Worm (Caenorhabditis elegans) whole organism, young adult: ENCODE data around the gene sel-11.

Source experiments
- B0336.3 ChIP-seq: fragments of 200-800 bp; sonication (Bioruptor generic); IDR thresholded peaks from 2 replicates; pipeline ENCODE4 v1.3.6; 2022; ENCODE audit warnings: missing genetic modification characterization, missing compliant biosample characterization
- D2030.7 ChIP-seq: fragments of 200-800 bp; sonication (Bioruptor generic); IDR thresholded peaks from 2 replicates; pipeline ENCODE4 v1.3.6; 2022; ENCODE audit warnings: missing genetic modification reagents, missing genetic modification characterization, missing compliant biosample characterization
- F23B12.7 ChIP-seq: sonication (generic microtip); optimal IDR thresholded peaks from 2 replicates; lab custom pipeline; 2017; ENCODE audit warnings: missing genetic modification characterization, mild to moderate bottlenecking, missing compliant biosample characterization, antibody characterized with exemption, moderate library complexity; ENCODE audit not compliant: insufficient read depth
- F33H1.4 ChIP-seq: fragments of 200-800 bp; sonication (Bioruptor generic); IDR thresholded peaks from 2 replicates; pipeline ENCODE4 v1.3.6; 2022; ENCODE audit warnings: missing genetic modification reagents, missing genetic modification characterization, missing compliant biosample characterization
- F37B4.10 ChIP-seq: fragments of 200-800 bp; sonication (Bioruptor generic); IDR thresholded peaks from 2 replicates; pipeline ENCODE4 v1.3.6; 2022; ENCODE audit warnings: missing genetic modification characterization, missing compliant biosample characterization
- F39B2.1 ChIP-seq: fragments of 200-800 bp; sonication (Bioruptor generic); IDR thresholded peaks from 2 replicates; pipeline ENCODE4 v1.3.6; 2022; ENCODE audit warnings: missing genetic modification reagents, missing genetic modification characterization, missing compliant biosample characterization
- F49E8.2 ChIP-seq: sonication (generic microtip); optimal IDR thresholded peaks from 3 replicates; lab custom pipeline; 2017; ENCODE audit warnings: missing genetic modification characterization, mild to moderate bottlenecking, missing compliant biosample characterization, antibody characterized with exemption, moderate library complexity; ENCODE audit not compliant: insufficient read depth
- F52B5.7 ChIP-seq: sonication (generic microtip); optimal IDR thresholded peaks from 2 replicates; lab custom pipeline; 2016; ENCODE audit warnings: mild to moderate bottlenecking, missing genetic modification characterization, missing compliant biosample characterization
- F57A8.1 ChIP-seq: fragments of 200-800 bp; sonication (Bioruptor generic); optimal IDR thresholded peaks from 2 replicates; lab custom pipeline; 2018; ENCODE audit warnings: mild to moderate bottlenecking, missing genetic modification characterization, moderate library complexity, missing compliant biosample characterization
- T26A5.8 ChIP-seq: sonication (generic microtip); optimal IDR thresholded peaks from 2 replicates; lab custom pipeline; 2016; ENCODE audit warnings: missing genetic modification characterization, missing compliant biosample characterization
- Y53F4B.3 ChIP-seq: fragments of 200-800 bp; sonication (Bioruptor generic); IDR thresholded peaks from 2 replicates; pipeline ENCODE4 v1.3.6; 2022; ENCODE audit warnings: missing genetic modification reagents, missing genetic modification characterization, missing compliant biosample characterization
- Y53G8AR.9 ChIP-seq: fragments of 200-800 bp; sonication (Bioruptor generic); conservative IDR thresholded peaks from 2 replicates; pipeline ENCODE4 v1.3.6; 2022; ENCODE audit warnings: missing genetic modification reagents, missing genetic modification characterization, missing compliant biosample characterization
- Y56A3A.18 ChIP-seq: fragments of 200-800 bp; sonication (Bioruptor generic); IDR thresholded peaks from 2 replicates; pipeline ENCODE4 v1.3.6; 2022; ENCODE audit warnings: missing genetic modification reagents, missing genetic modification characterization, missing compliant biosample characterization
- Y79H2A.3 ChIP-seq: fragments of 200-800 bp; sonication (Bioruptor generic); conservative IDR thresholded peaks from 2 replicates; pipeline ENCODE4 v1.3.6; 2022; ENCODE audit warnings: missing genetic modification reagents, missing genetic modification characterization, missing compliant biosample characterization
- aptf-3 ChIP-seq: fragments of 200-800 bp; sonication (Bioruptor generic); IDR thresholded peaks from 2 replicates; pipeline ENCODE4 v1.3.6; 2022; ENCODE audit warnings: missing genetic modification characterization, missing compliant biosample characterization
- attf-5 ChIP-seq: fragments of 200-800 bp; sonication (Bioruptor generic); optimal IDR thresholded peaks from 2 replicates; lab custom pipeline; 2018; ENCODE audit warnings: mild to moderate bottlenecking, missing genetic modification characterization, missing compliant biosample characterization
- attf-6 ChIP-seq: fragments of 200-800 bp; sonication (Bioruptor generic); IDR thresholded peaks from 2 replicates; pipeline ENCODE4 v1.3.6; 2022; ENCODE audit warnings: missing genetic modification reagents, missing genetic modification characterization, missing compliant biosample characterization
- ccch-3 ChIP-seq: fragments of 200-800 bp; sonication (Bioruptor generic); optimal IDR thresholded peaks from 2 replicates; lab custom pipeline; 2018; ENCODE audit warnings: mild to moderate bottlenecking, missing genetic modification characterization, missing compliant biosample characterization
- ceh-79 ChIP-seq: sonication (generic microtip); optimal IDR thresholded peaks from 2 replicates; lab custom pipeline; 2017; ENCODE audit warnings: mild to moderate bottlenecking, missing genetic modification characterization, missing compliant biosample characterization
- chd-7 ChIP-seq: sonication (generic microtip); optimal IDR thresholded peaks from 2 replicates; lab custom pipeline; 2016; ENCODE audit warnings: mild to moderate bottlenecking, missing genetic modification characterization, moderate library complexity, missing compliant biosample characterization
- egl-44 ChIP-seq: fragments of 200-800 bp; sonication (Bioruptor generic); IDR thresholded peaks from 2 replicates; pipeline ENCODE4 v1.3.6; 2022; ENCODE audit warnings: missing genetic modification reagents, missing genetic modification characterization, missing compliant biosample characterization
- ekl-4 ChIP-seq: fragments of 200-800 bp; sonication (Bioruptor generic); IDR thresholded peaks from 2 replicates; pipeline ENCODE4 v1.3.6; 2022; ENCODE audit warnings: missing genetic modification reagents, missing genetic modification characterization, missing compliant biosample characterization
- ets-4 ChIP-seq: fragments of 200-800 bp; sonication (Bioruptor generic); optimal IDR thresholded peaks from 2 replicates; lab custom pipeline; 2018; ENCODE audit warnings: mild to moderate bottlenecking, missing genetic modification characterization, missing compliant biosample characterization
- hmg-1.2 ChIP-seq: fragments of 200-800 bp; sonication (Bioruptor generic); IDR thresholded peaks from 2 replicates; pipeline ENCODE4 v1.3.6; 2022; ENCODE audit warnings: missing genetic modification reagents, missing genetic modification characterization, missing compliant biosample characterization
- hsf-1 ChIP-seq: fragments of 200-800 bp; sonication (Bioruptor generic); IDR thresholded peaks from 2 replicates; pipeline ENCODE4 v1.3.6; 2022; ENCODE audit warnings: missing genetic modification reagents, missing genetic modification characterization, missing compliant biosample characterization
- lsl-1 ChIP-seq: fragments of 200-800 bp; sonication (Bioruptor generic); optimal IDR thresholded peaks from 2 replicates; lab custom pipeline; 2018; ENCODE audit warnings: mild to moderate bottlenecking, missing genetic modification characterization, moderate library complexity, missing compliant biosample characterization
- madf-6 ChIP-seq: fragments of 200-800 bp; sonication (Bioruptor generic); IDR thresholded peaks from 2 replicates; pipeline ENCODE4 v1.3.6; 2022; ENCODE audit warnings: missing genetic modification reagents, missing genetic modification characterization, missing compliant biosample characterization
- mel-28 ChIP-seq: sonication (generic microtip); optimal IDR thresholded peaks from 2 replicates; lab custom pipeline; 2016; ENCODE audit warnings: borderline replicate concordance, mild to moderate bottlenecking, missing genetic modification characterization, missing compliant biosample characterization
- mes-4 ChIP-seq: sonication (generic microtip); optimal IDR thresholded peaks from 2 replicates; lab custom pipeline; 2016; ENCODE audit warnings: missing genotype, missing genetic modification characterization, missing compliant biosample characterization
- nfya-1 ChIP-seq: sonication (generic microtip); optimal IDR thresholded peaks from 2 replicates; lab custom pipeline; 2017; ENCODE audit warnings: antibody characterized with exemption, missing compliant biosample characterization, missing genetic modification characterization, borderline replicate concordance; ENCODE audit not compliant: insufficient read depth
- nhr-27 ChIP-seq: fragments of 200-800 bp; sonication (Bioruptor generic); optimal IDR thresholded peaks from 2 replicates; lab custom pipeline; 2018; ENCODE audit warnings: mild to moderate bottlenecking, missing genetic modification characterization, moderate library complexity, missing compliant biosample characterization
- nhr-80 ChIP-seq: sonication (generic microtip); optimal IDR thresholded peaks from 2 replicates; lab custom pipeline; 2016; ENCODE audit warnings: missing genetic modification characterization, missing compliant biosample characterization
- nhr-90 ChIP-seq: sonication (generic microtip); optimal IDR thresholded peaks from 2 replicates; lab custom pipeline; 2016; ENCODE audit warnings: missing genotype, mild to moderate bottlenecking, missing genetic modification characterization, missing compliant biosample characterization
- pbrm-1 ChIP-seq: fragments of 200-800 bp; sonication (Bioruptor generic); IDR thresholded peaks from 2 replicates; pipeline ENCODE4 v1.3.6; 2022; ENCODE audit warnings: missing genetic modification reagents, missing genetic modification characterization, missing compliant biosample characterization
- rcor-1 ChIP-seq: fragments of 200-800 bp; sonication (Bioruptor generic); IDR thresholded peaks from 2 replicates; pipeline ENCODE4 v1.3.6; 2022; ENCODE audit warnings: missing genetic modification reagents, missing genetic modification characterization, missing compliant biosample characterization
- sdz-38 ChIP-seq: sonication (generic microtip); optimal IDR thresholded peaks from 2 replicates; lab custom pipeline; 2016; ENCODE audit warnings: missing genotype, missing genetic modification characterization, missing compliant biosample characterization
- snpc-1.3 ChIP-seq: sonication (generic microtip); optimal IDR thresholded peaks from 2 replicates; lab custom pipeline; 2017; ENCODE audit warnings: missing genetic modification characterization, mild to moderate bottlenecking, missing compliant biosample characterization, antibody characterized with exemption, moderate library complexity, missing genotype, missing genetic modification reagents; ENCODE audit not compliant: insufficient read depth
- somi-1 ChIP-seq: fragments of 200-800 bp; sonication (Bioruptor generic); optimal IDR thresholded peaks from 2 replicates; lab custom pipeline; 2018; ENCODE audit warnings: mild to moderate bottlenecking, missing genetic modification characterization, missing compliant biosample characterization
- sptf-2 ChIP-seq: fragments of 200-800 bp; sonication (Bioruptor generic); optimal IDR thresholded peaks from 2 replicates; lab custom pipeline; 2018; ENCODE audit warnings: mild to moderate bottlenecking, missing genetic modification characterization, missing compliant biosample characterization
- tbx-9 ChIP-seq: sonication (generic microtip); optimal IDR thresholded peaks from 2 replicates; lab custom pipeline; 2016; ENCODE audit warnings: borderline replicate concordance, missing genetic modification characterization, inconsistent platforms, missing compliant biosample characterization
- tlf-1 ChIP-seq: fragments of 200-800 bp; sonication (Bioruptor generic); optimal IDR thresholded peaks from 2 replicates; lab custom pipeline; 2018; ENCODE audit warnings: mild to moderate bottlenecking, missing genetic modification characterization, missing compliant biosample characterization
- unc-130 ChIP-seq: sonication (generic microtip); optimal IDR thresholded peaks from 2 replicates; lab custom pipeline; 2016; ENCODE audit warnings: missing genetic modification reagents, missing genetic modification characterization, missing compliant biosample characterization
- xnd-1 ChIP-seq: sonication (generic microtip); optimal IDR thresholded peaks from 2 replicates; lab custom pipeline; 2016; ENCODE audit warnings: missing genotype, missing genetic modification reagents, missing genetic modification characterization, missing compliant biosample characterization
- zfh-2 ChIP-seq: fragments of 200-800 bp; sonication (Bioruptor generic); conservative IDR thresholded peaks from 2 replicates; pipeline ENCODE4 v1.3.6; 2022; ENCODE audit warnings: missing genetic modification reagents, missing genetic modification characterization, missing compliant biosample characterization
- ztf-18 ChIP-seq: sonication (generic microtip); optimal IDR thresholded peaks from 2 replicates; lab custom pipeline; 2016; ENCODE audit warnings: missing genotype, mild to moderate bottlenecking, missing genetic modification characterization, missing compliant biosample characterization
- ztf-3 ChIP-seq: fragments of 200-800 bp; sonication (Bioruptor generic); optimal IDR thresholded peaks from 2 replicates; lab custom pipeline; 2018; ENCODE audit warnings: mild to moderate bottlenecking, missing genetic modification characterization, missing compliant biosample characterization

The sel-11 gene

ce11 chrV:11764373-11764954, 2.7 kb upstream of the sel-11 start, which contains the start of the genes F55A11.1 and syx-5 (continued):
- TF ChIP-seq hsf-1 (GFP tag; lab: Robert Waterston, UW), result no peak
- no peak for TF ChIP-seq F39B2.1 (GFP tag; lab: Robert Waterston, UW)
- TF ChIP-seq somi-1 (GFP tag; lab: Kevin White, UChicago), result peak; percentile 45
- no peak for TF ChIP-seq nhr-27 (tag; lab: Kevin White, UChicago)
- no peak for TF ChIP-seq attf-6 (GFP tag; lab: Robert Waterston, UW)
- no peak for TF ChIP-seq nfya-1 (tag; lab: Kevin White, UChicago)
- TF ChIP-seq rcor-1, result peak; percentile 79
- no peak for TF ChIP-seq ceh-79 (tag; lab: Kevin White, UChicago)
- peak; percentile 61 for TF ChIP-seq hmg-1.2 (GFP tag; lab: Robert Waterston, UW)
- peak; percentile 39 for TF ChIP-seq xnd-1 (tag; lab: Kevin White, UChicago)
- TF ChIP-seq Y79H2A.3 (GFP tag; lab: Robert Waterston, UW), result no peak
- no peak for TF ChIP-seq F37B4.10 (GFP tag; lab: Robert Waterston, UW)
- TF ChIP-seq ztf-3 (GFP tag; lab: Kevin White, UChicago), result peak; percentile 40
- no peak for TF ChIP-seq sdz-38 (tag; lab: Kevin White, UChicago)
- TF ChIP-seq Y53G8AR.9, result peak; percentile 23; the same call in 1 of the 2 replicates
- TF ChIP-seq unc-130 (GFP tag; lab: Kevin White, UChicago), result no peak
- no peak for TF ChIP-seq aptf-3 (GFP tag; lab: Robert Waterston, UW)
- TF ChIP-seq Y53F4B.3 (GFP tag; lab: Robert Waterston, UW), result no peak
- TF ChIP-seq madf-6, result peak; percentile 72
- TF ChIP-seq ets-4 (GFP tag; lab: Kevin White, UChicago), result no peak
- no peak for TF ChIP-seq T26A5.8 (tag; lab: Kevin White, UChicago)
- no peak for TF ChIP-seq nhr-90 (tag; lab: Kevin White, UChicago)
- TF ChIP-seq egl-44 (GFP tag; lab: Robert Waterston, UW), result no peak
- TF ChIP-seq F49E8.2, result peak; percentile 36
- TF ChIP-seq lsl-1 (GFP tag; lab: Kevin White, UChicago), result peak; percentile 97
- peak; percentile 56; the same call in 1 of the 2 replicates for TF ChIP-seq D2030.7 (GFP tag; lab: Robert Waterston, UW)
- TF ChIP-seq ccch-3 (GFP tag; lab: Kevin White, UChicago), result no peak
- TF ChIP-seq F33H1.4 (GFP tag; lab: Robert Waterston, UW), result peak; percentile 55
- no peak for TF ChIP-seq chd-7
- no peak for TF ChIP-seq sptf-2 (GFP tag; lab: Kevin White, UChicago)
- TF ChIP-seq, all 124 proteins: peak for 49

- TF ChIP-seq nhr-80 (no peak), mes-4 (tag; lab: Kevin White, UChicago) (no peak), attf-5 (GFP tag; lab: Kevin White, UChicago) (no peak), F23B12.7 (tag; lab: Kevin White, UChicago) (no peak), F52B5.7 (tag; lab: Kevin White, UChicago) (no peak)
Measured at ce11 chrV:11769646-11770045, 2.5 kb downstream of the sel-11 start.

- TF ChIP-seq F52B5.7 (tag; lab: Kevin White, UChicago) (peak; percentile 49), F57A8.1 (GFP tag; lab: Kevin White, UChicago) (no peak), Y56A3A.18 (no peak), ztf-18 (tag; lab: Kevin White, UChicago) (no peak), somi-1 (GFP tag; lab: Kevin White, UChicago) (no peak), tbx-9 (tag; lab: Kevin White, UChicago) (no peak), B0336.3 (peak; percentile 46), mel-28 (tag; lab: Kevin White, UChicago) (no peak), ekl-4 (GFP tag; lab: Robert Waterston, UW) (peak; percentile 25; the same call in 1 of the 2 replicates), sptf-2 (GFP tag; lab: Kevin White, UChicago) (no peak), tlf-1 (GFP tag; lab: Kevin White, UChicago) (no peak), zfh-2 (GFP tag; lab: Robert Waterston, UW) (no peak), snpc-1.3 (tag; lab: Kevin White, UChicago) (peak; percentile 39), hmg-1.2 (GFP tag; lab: Robert Waterston, UW) (peak; percentile 99), pbrm-1 (GFP tag; lab: Robert Waterston, UW) (peak; percentile 38; the same call in 1 of the 2 replicates)
Measured at ce11 chrV:11770053-11770517, 3.0 kb downstream of the sel-11 start, which contains the start of gene F55A11.4. TSS of gene F55A11.4 (plus strand) at chrV:11770467.
